Fruit fly (Drosophila melanogaster) Kc167 (cell line): ENCODE measurements around the gene CG9698.

ENCODE experiments used
- Myc ChIP-seq: fragments of >200 bp; optimal IDR thresholded peaks from 2 replicates; lab custom pipeline; 2017; ENCODE audit warnings: missing external identifiers
- Sin3A ChIP-seq: fragments of >200 bp; optimal IDR thresholded peaks from 2 replicates; lab custom pipeline; 2018; ENCODE audit warnings: missing external identifiers
- h ChIP-seq: fragments of >200 bp; optimal IDR thresholded peaks from 3 replicates; lab custom pipeline; 2018; ENCODE audit warnings: missing external identifiers
- insv ChIP-seq: fragments of >200 bp; optimal IDR thresholded peaks from 3 replicates; lab custom pipeline; 2018; ENCODE audit warnings: missing external identifiers
- psq ChIP-seq: fragments of >200 bp; optimal IDR thresholded peaks from 2 replicates; lab custom pipeline; 2017; ENCODE audit warnings: missing external identifiers

- TF ChIP-seq psq (lab: Kevin White, UChicago): no peak
- no peak for TF ChIP-seq Myc (lab: Kevin White, UChicago)
- no peak for TF ChIP-seq h
- no peak for TF ChIP-seq insv (lab: Kevin White, UChicago)
- TF ChIP-seq Sin3A (lab: Kevin White, UChicago): no peak
Observed at dm6 chr3R:30562733-30563259, 48.2 kb downstream of the CG9698 start.
